Fruit fly (Drosophila melanogaster): Measurements from ENCODE around the gene RpS10b.
A peak's percentile ranks its signal among the peaks of the same experiment; 100 is the strongest.

RpS10b gene

DNA sequence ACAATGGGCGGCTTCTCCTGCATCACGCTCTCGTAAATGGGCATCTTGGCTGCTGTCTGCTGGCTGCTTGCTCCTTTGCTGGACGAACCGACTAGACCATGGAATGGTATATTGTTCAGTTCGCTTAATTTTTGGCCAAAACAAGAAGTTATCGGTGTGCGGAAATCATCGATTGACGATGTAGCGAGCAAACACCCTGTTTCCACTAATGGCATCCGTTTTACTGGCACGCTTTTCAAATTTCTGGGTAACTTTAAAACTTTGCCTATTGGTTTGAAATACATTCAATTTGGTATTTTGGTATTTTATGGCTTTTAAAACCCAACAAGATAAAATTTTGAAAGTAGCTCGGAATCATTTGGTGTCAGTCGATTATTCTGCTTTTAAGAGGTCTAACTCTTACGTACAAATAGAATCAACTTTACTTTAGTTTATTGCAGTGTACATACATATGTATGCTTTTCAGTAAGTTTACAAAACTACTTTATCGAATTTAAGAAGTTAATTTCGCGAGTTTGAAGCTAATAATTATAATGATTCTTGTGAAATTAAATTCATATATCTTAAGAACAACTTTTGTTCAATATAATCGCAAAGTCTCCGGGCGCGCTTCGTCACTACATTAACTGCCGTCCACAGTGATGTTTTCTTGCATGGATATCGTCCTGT is 48.2 kb downstream of the RpS10b start, which contains the start of gene Arp10 (continued):
- TF ChIP-seq CG11456 (GFP tag; IDR thresholded peaks at IDR 0.05) (peak; percentile 52; the same call in 1 of the 3 replicates), Stat92E (GFP tag; optimal IDR thresholded peaks at IDR 0.05) (no peak), ase (GFP tag; IDR thresholded peaks at IDR 0.05) (no peak), knrl (GFP tag; IDR thresholded peaks at IDR 0.05; ENCODE audit: partially characterized antibody) (peak; percentile 46; the same call in 2 of the 3 replicates), mirr (GFP tag; optimal IDR thresholded peaks at IDR 0.05) (no peak), dmrt11E (tag; optimal IDR thresholded peaks at IDR 0.05) (peak; percentile 26), Optix (GFP tag; IDR thresholded peaks at IDR 0.05) (no peak), grau (tag; optimal IDR thresholded peaks at IDR 0.05) (peak; percentile 46), CG8281 (tag; optimal IDR thresholded peaks at IDR 0.05) (no peak), Sry-β (GFP tag; optimal IDR thresholded peaks at IDR 0.05) (peak; percentile 48), HmgZ (tag; optimal IDR thresholded peaks at IDR 0.05) (peak; percentile 50), Sin3A (optimal IDR thresholded peaks at IDR 0.05) (peak; percentile 40), CG2712 (tag; optimal IDR thresholded peaks at IDR 0.05) (peak; percentile 8), Xbp1 (GFP tag; optimal IDR thresholded peaks at IDR 0.05) (peak; percentile 31), slou (GFP tag; optimal IDR thresholded peaks at IDR 0.05) (no peak), phol (tag; optimal IDR thresholded peaks at IDR 0.05) (peak; percentile 40), eyg (GFP tag; optimal IDR thresholded peaks at IDR 0.05) (no peak), CG2199 (GFP tag; IDR thresholded peaks at IDR 0.05) (no peak), CG17802 (tag; optimal IDR thresholded peaks at IDR 0.05) (peak; percentile 83), Aef1 (GFP tag; IDR thresholded peaks at IDR 0.05) (no peak), CG30020 (tag; optimal IDR thresholded peaks at IDR 0.05) (peak; percentile 88), bab2 (GFP tag; optimal IDR thresholded peaks at IDR 0.05) (peak; percentile 23), zen2 (GFP tag; IDR thresholded peaks at IDR 0.05; ENCODE audit: partially characterized antibody) (0 out of 3 replicates have a peak, but pooled peaks have one; percentile 31), Deaf1 (tag; optimal IDR thresholded peaks at IDR 0.05) (no peak), CG9215 (GFP tag; IDR thresholded peaks at IDR 0.05) (no peak), nerfin-1 (tag; optimal IDR thresholded peaks at IDR 0.05) (no peak), CG3407 (GFP tag; optimal IDR thresholded peaks at IDR 0.05) (no peak), Jarid2 (GFP tag; optimal IDR thresholded peaks at IDR 0.05) (no peak), CG18599 (GFP tag; optimal IDR thresholded peaks at IDR 0.05) (no peak), kni (GFP tag; optimal IDR thresholded peaks at IDR 0.05) (no peak), CG17186 (GFP tag; optimal IDR thresholded peaks at IDR 0.05) (peak; percentile 44), Rfx (GFP tag; IDR thresholded peaks at IDR 0.05) (0 out of 2 replicates have a peak, but pooled peaks have one; percentile 16), CG9727 (GFP tag; optimal IDR thresholded peaks at IDR 0.05) (peak; percentile 18), YL-1 (GFP tag; optimal IDR thresholded peaks at IDR 0.05) (peak; percentile 18), Myb (GFP tag; optimal IDR thresholded peaks at IDR 0.05) (peak; percentile 37), MESR4 (GFP tag; optimal IDR thresholded peaks at IDR 0.05) (peak; percentile 66), ken (GFP tag; IDR thresholded peaks at IDR 0.05) (no peak), CG31224 (GFP tag; IDR thresholded peaks at IDR 0.05) (no peak), pros (GFP tag; optimal IDR thresholded peaks at IDR 0.05) (no peak), exex (tag; optimal IDR thresholded peaks at IDR 0.05) (no peak), CG7839 (tag; optimal IDR thresholded peaks at IDR 0.05) (no peak), CG16779 (GFP tag; IDR thresholded peaks at IDR 0.05) (no peak), CG10267 (tag; optimal IDR thresholded peaks at IDR 0.05) (peak; percentile 26), ttk (GFP tag; IDR thresholded peaks at IDR 0.05) (no peak), CG13424 (tag; optimal IDR thresholded peaks at IDR 0.05) (peak; percentile 14), Fer1 (GFP tag; optimal IDR thresholded peaks at IDR 0.05) (peak; percentile 12), CG4707 (GFP tag; optimal IDR thresholded peaks at IDR 0.05) (no peak), Poxn (GFP tag; IDR thresholded peaks at IDR 0.05) (no peak), twi (tag; optimal IDR thresholded peaks at IDR 0.05) (no peak)

Measured in whole organism, embryonic.